Worm (Caenorhabditis elegans): ENCODE results near the gene T19B10.5.

ce11 chrV:11228653-11229173 is 5.7 kb upstream of the T19B10.5 start, which contains the start of gene pqn-70:
- TF ChIP-seq lin-39 (tag; optimal IDR thresholded peaks at IDR 0.05) (peak; percentile 89), ama-1 (optimal IDR thresholded peaks at IDR 0.05) (peak; percentile 63), unc-39 (tag; optimal IDR thresholded peaks at IDR 0.05) (no peak), snpc-4 (tag; optimal IDR thresholded peaks at IDR 0.05) (peak; percentile 87), nhr-25 (tag; optimal IDR thresholded peaks at IDR 0.05) (peak; percentile 86)

Measured in whole organism, L3 larva.